Worm (Caenorhabditis elegans) whole organism, midembryonic: Measurements from ENCODE around the gene bckd-1A.

ENCODE experiments used
- T22C8.4 ChIP-seq: fragments of 200-800 bp; sonication (Bioruptor generic); IDR thresholded peaks from 2 replicates; pipeline ENCODE4 v1.3.6; 2022; ENCODE audit warnings: missing genetic modification characterization, missing compliant biosample characterization
- cog-1 ChIP-seq: sonication (generic microtip); optimal IDR thresholded peaks from 2 replicates; lab custom pipeline; 2016; ENCODE audit warnings: missing genetic modification characterization, missing compliant biosample characterization
- flt-1 ChIP-seq: fragments of 200-800 bp; sonication (Bioruptor generic); IDR thresholded peaks from 2 replicates; pipeline ENCODE4 v1.3.6; 2022; ENCODE audit warnings: missing genetic modification characterization, missing compliant biosample characterization
- med-1 ChIP-seq: sonication (generic microtip); optimal IDR thresholded peaks from 2 replicates; lab custom pipeline; 2017; ENCODE audit warnings: missing genetic modification characterization, mild to moderate bottlenecking, missing compliant biosample characterization, antibody characterized with exemption, missing genetic modification reagents; ENCODE audit not compliant: insufficient read depth
- tab-1 ChIP-seq: fragments of 200-800 bp; sonication (Bioruptor generic); IDR thresholded peaks from 2 replicates; pipeline ENCODE4 v1.3.6; 2022; ENCODE audit warnings: missing genetic modification characterization, missing compliant biosample characterization
- ztf-23 ChIP-seq: fragments of 200-800 bp; sonication (Bioruptor generic); IDR thresholded peaks from 2 replicates; pipeline ENCODE4 v1.3.6; 2022; ENCODE audit warnings: missing genetic modification reagents, missing genetic modification characterization, missing compliant biosample characterization
- ztf-29 ChIP-seq: fragments of 200-800 bp; sonication (Bioruptor generic); IDR thresholded peaks from 2 replicates; pipeline ENCODE4 v1.3.6; 2022; ENCODE audit warnings: missing genetic modification reagents, missing genetic modification characterization, missing compliant biosample characterization

DNA sequence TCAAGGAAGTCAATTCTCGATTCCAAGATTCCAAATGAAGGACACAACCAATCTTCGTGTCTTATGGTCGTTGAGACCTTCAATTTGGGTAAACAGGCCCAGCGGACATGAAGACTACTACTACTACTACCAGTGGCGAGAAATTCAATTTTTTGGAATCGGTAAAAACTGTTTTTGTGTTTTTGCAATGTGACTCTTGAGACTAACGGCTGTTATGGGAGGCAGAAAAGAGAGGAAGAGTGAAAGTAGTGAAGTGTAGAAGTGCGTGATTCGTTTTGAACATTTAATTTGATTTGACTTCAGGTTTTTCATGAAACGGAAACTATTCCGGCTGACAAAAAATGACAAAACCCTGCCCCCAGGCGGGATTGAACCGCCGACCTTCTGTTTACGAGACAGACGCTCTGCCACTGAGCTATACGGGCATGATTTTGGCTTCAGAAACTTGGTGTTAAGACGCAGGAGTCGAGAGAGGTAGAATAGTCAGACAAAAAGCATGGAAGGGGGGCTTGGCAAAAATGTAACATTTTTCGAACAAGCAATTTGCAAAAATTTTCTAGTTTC, 43.5 kb upstream of the bckd-1A start:
- no peak for TF ChIP-seq med-1
- no peak for TF ChIP-seq tab-1 (GFP tag; lab: Robert Waterston, UW)
- no peak for TF ChIP-seq flt-1 (GFP tag; lab: Robert Waterston, UW)
- no peak for TF ChIP-seq ztf-29 (GFP tag; lab: Robert Waterston, UW)
- no peak for TF ChIP-seq T22C8.4 (GFP tag; lab: Robert Waterston, UW)
- no peak for TF ChIP-seq ztf-23
- no peak for TF ChIP-seq cog-1
